Worm (Caenorhabditis elegans): ENCODE data around the gene R11D1.2.
A peak's percentile ranks its signal among the peaks of the same experiment; 100 is the strongest.

R11D1.2 gene

ce11 chrV:12673745-12674144 is 34.7 kb upstream of the R11D1.2 start:
- no peak for TF ChIP-seq mef-2 (tag; optimal IDR thresholded peaks at IDR 0.05)
- no peak for TF ChIP-seq grh-1 (GFP tag; IDR thresholded peaks at IDR 0.05)
- no peak for TF ChIP-seq snu-23 (GFP tag; optimal IDR thresholded peaks at IDR 0.05)
- TF ChIP-seq unc-62 (GFP tag; optimal IDR thresholded peaks at IDR 0.05): no peak
- TF ChIP-seq irx-1 (tag; optimal IDR thresholded peaks at IDR 0.05): no peak
- TF ChIP-seq aly-2 (tag; optimal IDR thresholded peaks at IDR 0.05): no peak
- TF ChIP-seq fkh-10 (GFP tag; optimal IDR thresholded peaks at IDR 0.05): peak; percentile 83
- no peak for TF ChIP-seq ceh-88 (GFP tag; IDR thresholded peaks at IDR 0.05)
- peak; percentile 2 for TF ChIP-seq lin-14 (GFP tag; optimal IDR thresholded peaks at IDR 0.05)
- no peak for TF ChIP-seq unc-86 (tag; optimal IDR thresholded peaks at IDR 0.05)
- no peak for TF ChIP-seq ceh-90 (tag; optimal IDR thresholded peaks at IDR 0.05)
- TF ChIP-seq lin-13 (GFP tag; optimal IDR thresholded peaks at IDR 0.05): no peak

- TF ChIP-seq lin-14 (GFP tag; optimal IDR thresholded peaks at IDR 0.05) (peak; percentile 26), unc-30 (tag; optimal IDR thresholded peaks at IDR 0.05) (no peak), fkh-10 (GFP tag; optimal IDR thresholded peaks at IDR 0.05) (peak; percentile 91), ceh-8 (GFP tag; optimal IDR thresholded peaks at IDR 0.05) (no peak), skn-1 (tag; optimal IDR thresholded peaks at IDR 0.05) (no peak)
Measured at ce11 chrV:12676299-12676698, 32.1 kb upstream of the R11D1.2 start.

ce11 chrV:12679292-12679691 is 29.1 kb upstream of the R11D1.2 start:
- TF ChIP-seq nhr-85 (tag): no peak
- TF ChIP-seq ceh-8 (GFP tag; optimal IDR thresholded peaks at IDR 0.05): peak; percentile 53
- peak; percentile 64 for TF ChIP-seq dsc-1 (tag; optimal IDR thresholded peaks at IDR 0.05)

- TF ChIP-seq fkh-10 (GFP tag; optimal IDR thresholded peaks at IDR 0.05): peak; percentile 9
- TF ChIP-seq ztf-4 (tag; optimal IDR thresholded peaks at IDR 0.05): no peak
Measured at ce11 chrV:12679807-12680206, 28.6 kb upstream of the R11D1.2 start, which contains the start of gene frpr-15. Gene frpr-15 (plus strand): TSS chrV:12680107.

- TF ChIP-seq nhr-237 (tag; optimal IDR thresholded peaks at IDR 0.05): no peak
- TF ChIP-seq mep-1 (tag; optimal IDR thresholded peaks at IDR 0.05): no peak
- peak; percentile 15 for TF ChIP-seq nhr-20 (tag; optimal IDR thresholded peaks at IDR 0.05)
- TF ChIP-seq tlp-1 (tag; optimal IDR thresholded peaks at IDR 0.05): no peak
- TF ChIP-seq hlh-17 (GFP tag; optimal IDR thresholded peaks at IDR 0.05; ENCODE audit: borderline replicate concordance): no peak
- TF ChIP-seq F16B12.6 (tag; optimal IDR thresholded peaks at IDR 0.05): no peak
- TF ChIP-seq nhr-90 (tag; optimal IDR thresholded peaks at IDR 0.05; ENCODE audit: poor library complexity): peak; percentile 7
Measured at ce11 chrV:12683205-12683604, 25.2 kb upstream of the R11D1.2 start.

ce11 chrV:12695155-12695554 is 13.2 kb upstream of the R11D1.2 start, which contains the start of gene parn-1:
Gene parn-1 (minus strand): TSS chrV:12695255.
- TF ChIP-seq nhr-90 (tag; optimal IDR thresholded peaks at IDR 0.05; ENCODE audit: poor library complexity) (no peak), ztf-11 (tag; optimal IDR thresholded peaks at IDR 0.05) (no peak), unc-30 (tag; optimal IDR thresholded peaks at IDR 0.05) (no peak), lir-3 (tag; optimal IDR thresholded peaks at IDR 0.05; ENCODE audit: poor library complexity) (no peak), mef-2 (tag; optimal IDR thresholded peaks at IDR 0.05) (no peak), nhr-12 (tag; optimal IDR thresholded peaks at IDR 0.05) (no peak), rnt-1 (tag; optimal IDR thresholded peaks at IDR 0.05) (no peak), alr-1 (tag; optimal IDR thresholded peaks at IDR 0.05; ENCODE audit: borderline replicate concordance) (no peak)

ce11 chrV:12695968-12696367 is 12.4 kb upstream of the R11D1.2 start, which contains the start of gene K10C8.4:
Gene K10C8.4 (plus strand): TSS chrV:12696268.
- TF ChIP-seq lir-3 (tag; optimal IDR thresholded peaks at IDR 0.05; ENCODE audit: poor library complexity): no peak
